Worm (Caenorhabditis elegans): ENCODE results near the gene ttc-36.
A peak's percentile ranks its signal among the peaks of the same experiment; 100 is the strongest.

ttc-36 gene

DNA sequence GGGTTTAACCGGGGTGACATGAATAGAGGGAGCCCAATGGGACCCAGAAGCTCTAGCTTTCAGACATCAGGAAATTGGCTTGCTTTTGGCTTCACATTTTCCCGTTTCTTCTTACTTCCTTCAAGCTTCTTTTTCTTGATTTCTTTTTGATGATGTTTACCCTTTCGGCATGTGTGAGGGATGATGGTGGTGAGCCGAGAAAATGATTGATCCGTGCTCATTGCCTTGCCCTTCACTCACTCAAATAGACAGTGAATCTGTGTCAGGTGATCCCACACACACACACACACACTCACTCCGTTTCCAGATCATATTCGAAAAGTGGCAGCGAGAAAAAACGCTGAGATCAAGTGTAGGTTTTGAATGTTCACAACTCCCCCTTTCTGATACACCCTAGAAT, 35.3 kb upstream of the ttc-36 start:
- no peak for TF ChIP-seq fkh-8 (tag; optimal IDR thresholded peaks at IDR 0.05)
- no peak for TF ChIP-seq efl-1 (optimal IDR thresholded peaks at IDR 0.05)
- peak in 1 of 2 experiments; percentile 28 for TF ChIP-seq efl-1 (GFP tag; optimal IDR thresholded peaks at IDR 0.05 in 1 of 2)
- no peak for TF ChIP-seq C04F5.9 (tag; optimal IDR thresholded peaks at IDR 0.05)
- TF ChIP-seq blmp-1 (tag; optimal IDR thresholded peaks at IDR 0.05), result no peak
- no peak for TF ChIP-seq mdl-1 (tag; optimal IDR thresholded peaks at IDR 0.05)
- TF ChIP-seq snu-23 (GFP tag; optimal IDR thresholded peaks at IDR 0.05), result no peak
- no peak for TF ChIP-seq hlh-17 (GFP tag; optimal IDR thresholded peaks at IDR 0.05; ENCODE audit: borderline replicate concordance)
- no peak for TF ChIP-seq ama-1 (optimal IDR thresholded peaks at IDR 0.05)

DNA sequence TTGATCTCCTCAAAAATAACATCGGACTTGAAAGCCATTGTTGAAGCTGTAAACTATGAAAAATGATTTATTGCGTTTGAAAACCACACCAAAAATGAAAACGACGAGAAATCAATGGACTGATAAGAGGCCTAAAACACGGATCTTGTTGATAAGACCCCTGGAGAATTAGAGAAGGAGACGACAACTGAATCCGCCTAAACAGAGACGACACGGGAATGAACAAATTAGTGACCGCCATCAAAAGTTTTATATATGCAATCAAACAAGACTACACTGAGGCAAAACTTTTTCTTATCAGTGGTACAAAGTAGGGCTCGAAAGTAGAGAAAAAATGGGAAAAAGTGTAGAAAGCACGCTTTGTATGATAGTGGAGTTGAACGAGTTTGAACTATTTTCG, 28.9 kb upstream of the ttc-36 start, which contains the start of gene nlt-1:
TSS of gene nlt-1 (minus strand) at position 78 of the 400 bp plus-strand sequence.
- no peak for TF ChIP-seq pag-3 (tag; optimal IDR thresholded peaks at IDR 0.05; ENCODE audit: borderline replicate concordance, insufficient read depth)
- no peak for TF ChIP-seq jun-1 (tag; optimal IDR thresholded peaks at IDR 0.05)
- TF ChIP-seq ceh-90 (tag; optimal IDR thresholded peaks at IDR 0.05), result no peak
- TF ChIP-seq nhr-12 (tag; optimal IDR thresholded peaks at IDR 0.05), result no peak
- no peak for TF ChIP-seq unc-86 (tag; optimal IDR thresholded peaks at IDR 0.05)
- 0 out of 2 replicates have a peak, but pooled peaks have one; percentile 2 for TF ChIP-seq nhr-19 (GFP tag; conservative IDR thresholded peaks at IDR 0.05)
- TF ChIP-seq blmp-1 (tag; optimal IDR thresholded peaks at IDR 0.05), result peak; percentile 60
- TF ChIP-seq efl-3 (GFP tag; optimal IDR thresholded peaks at IDR 0.05), result no peak
- peak in 1 of 6 experiments; percentile 41 for TF ChIP-seq elt-3 (tag; optimal IDR thresholded peaks at IDR 0.05)
- TF ChIP-seq nhr-20 (tag; optimal IDR thresholded peaks at IDR 0.05), result peak; percentile 66
- TF ChIP-seq grh-1 (GFP tag; IDR thresholded peaks at IDR 0.05), result no peak
- TF ChIP-seq fkh-10 (GFP tag; optimal IDR thresholded peaks at IDR 0.05), result no peak
- TF ChIP-seq lin-35 (GFP tag; optimal IDR thresholded peaks at IDR 0.05), result peak in 1 of 2 experiments; percentile 58
- no peak for TF ChIP-seq sup-37 (GFP tag; optimal IDR thresholded peaks at IDR 0.05)
- no peak for TF ChIP-seq dpl-1 (GFP tag; optimal IDR thresholded peaks at IDR 0.05)
- no peak for TF ChIP-seq unc-130 (tag; optimal IDR thresholded peaks at IDR 0.05)
- TF ChIP-seq lsy-2 (tag; optimal IDR thresholded peaks at IDR 0.05), result peak in 1 of 2 experiments; percentile 31
- TF ChIP-seq sptf-1 (tag; optimal IDR thresholded peaks at IDR 0.05), result no peak
- TF ChIP-seq mep-1 (tag; optimal IDR thresholded peaks at IDR 0.05), result no peak
- peak; percentile 59 for TF ChIP-seq tlp-1 (tag; optimal IDR thresholded peaks at IDR 0.05)
- no peak for TF ChIP-seq ceh-8 (GFP tag; optimal IDR thresholded peaks at IDR 0.05)
- no peak for TF ChIP-seq hlh-4 (tag; optimal IDR thresholded peaks at IDR 0.05)
- peak; percentile 95 for TF ChIP-seq elt-2 (tag; optimal IDR thresholded peaks at IDR 0.05)
- TF ChIP-seq zag-1 (tag; optimal IDR thresholded peaks at IDR 0.05), result no peak
- TF ChIP-seq rnt-1 (tag; optimal IDR thresholded peaks at IDR 0.05), result no peak
- peak; percentile 62 for TF ChIP-seq pqm-1 (tag; optimal IDR thresholded peaks at IDR 0.05)
- no peak for TF ChIP-seq aha-1 (tag; optimal IDR thresholded peaks at IDR 0.05)
- no peak for TF ChIP-seq vab-15 (tag; optimal IDR thresholded peaks at IDR 0.05)
- no peak for TF ChIP-seq ztf-11 (tag; optimal IDR thresholded peaks at IDR 0.05)
- no peak for TF ChIP-seq snpc-4 (tag; optimal IDR thresholded peaks at IDR 0.05)
- TF ChIP-seq C16A3.4 (tag; optimal IDR thresholded peaks at IDR 0.05), result no peak
- TF ChIP-seq ama-1 (optimal IDR thresholded peaks at IDR 0.05), result no peak
- no peak for TF ChIP-seq efl-1 (optimal IDR thresholded peaks at IDR 0.05)
- TF ChIP-seq efl-1 (GFP tag; optimal IDR thresholded peaks at IDR 0.05 in 1 of 2), result peak in 1 of 2 experiments; percentile 2
- TF ChIP-seq pax-3 (tag; optimal IDR thresholded peaks at IDR 0.05), result no peak
- TF ChIP-seq ceh-82 (tag; optimal IDR thresholded peaks at IDR 0.05), result no peak
- peak; percentile 25 for TF ChIP-seq nhr-90 (tag; optimal IDR thresholded peaks at IDR 0.05; ENCODE audit: poor library complexity)
- peak; percentile 38 for TF ChIP-seq nhr-71 (tag; optimal IDR thresholded peaks at IDR 0.05)
- TF ChIP-seq unc-62 (GFP tag; optimal IDR thresholded peaks at IDR 0.05), result no peak
- no peak for TF ChIP-seq nhr-47 (tag; optimal IDR thresholded peaks at IDR 0.05)
- no peak for TF ChIP-seq unc-30 (tag; optimal IDR thresholded peaks at IDR 0.05)
- no peak for TF ChIP-seq ceh-88 (GFP tag; IDR thresholded peaks at IDR 0.05)
- TF ChIP-seq snu-23 (GFP tag; optimal IDR thresholded peaks at IDR 0.05), result no peak
- TF ChIP-seq C04F5.9 (tag; optimal IDR thresholded peaks at IDR 0.05), result no peak
- no peak for TF ChIP-seq mef-2 (tag; optimal IDR thresholded peaks at IDR 0.05)
- no peak for TF ChIP-seq ces-1 (GFP tag; optimal IDR thresholded peaks at IDR 0.05)
